Worm (Caenorhabditis elegans) whole organism, midembryonic: ENCODE data around the gene lst-4.

ENCODE experiments used
- T22C8.4 ChIP-seq: fragments of 200-800 bp; sonication (Bioruptor generic); IDR thresholded peaks from 2 replicates; pipeline ENCODE4 v1.3.6; 2022; ENCODE audit warnings: missing genetic modification characterization, missing compliant biosample characterization
- cog-1 ChIP-seq: sonication (generic microtip); optimal IDR thresholded peaks from 2 replicates; lab custom pipeline; 2016; ENCODE audit warnings: missing genetic modification characterization, missing compliant biosample characterization
- flt-1 ChIP-seq: fragments of 200-800 bp; sonication (Bioruptor generic); IDR thresholded peaks from 2 replicates; pipeline ENCODE4 v1.3.6; 2022; ENCODE audit warnings: missing genetic modification characterization, missing compliant biosample characterization
- klf-2 ChIP-seq: fragments of 200-800 bp; sonication (Bioruptor generic); conservative IDR thresholded peaks from 2 replicates; pipeline ENCODE4 v1.3.6; 2022; ENCODE audit warnings: missing genetic modification reagents, missing genetic modification characterization, missing compliant biosample characterization
- med-1 ChIP-seq: sonication (generic microtip); optimal IDR thresholded peaks from 2 replicates; lab custom pipeline; 2017; ENCODE audit warnings: missing genetic modification characterization, mild to moderate bottlenecking, missing compliant biosample characterization, antibody characterized with exemption, missing genetic modification reagents; ENCODE audit not compliant: insufficient read depth
- ref-1 ChIP-seq: fragments of 200-800 bp; sonication (Bioruptor generic); conservative IDR thresholded peaks from 2 replicates; pipeline ENCODE4 v1.3.6; 2022; ENCODE audit warnings: missing genetic modification reagents, missing genetic modification characterization, missing compliant biosample characterization
- tab-1 ChIP-seq: fragments of 200-800 bp; sonication (Bioruptor generic); IDR thresholded peaks from 2 replicates; pipeline ENCODE4 v1.3.6; 2022; ENCODE audit warnings: missing genetic modification characterization, missing compliant biosample characterization
- ztf-23 ChIP-seq: fragments of 200-800 bp; sonication (Bioruptor generic); IDR thresholded peaks from 2 replicates; pipeline ENCODE4 v1.3.6; 2022; ENCODE audit warnings: missing genetic modification reagents, missing genetic modification characterization, missing compliant biosample characterization
- ztf-29 ChIP-seq: fragments of 200-800 bp; sonication (Bioruptor generic); IDR thresholded peaks from 2 replicates; pipeline ENCODE4 v1.3.6; 2022; ENCODE audit warnings: missing genetic modification reagents, missing genetic modification characterization, missing compliant biosample characterization

lst-4 gene

ce11 chrIV:14072011-14072649 is 2.5 kb upstream of the lst-4 start:
- TF ChIP-seq med-1 (GFP tag; lab: Kevin White, UChicago) (no peak), flt-1 (GFP tag; lab: Robert Waterston, UW) (no peak), T22C8.4 (GFP tag; lab: Robert Waterston, UW) (no peak), ztf-29 (GFP tag; lab: Robert Waterston, UW) (no peak), ref-1 (GFP tag; lab: Robert Waterston, UW) (no peak), tab-1 (GFP tag; lab: Robert Waterston, UW) (no peak), klf-2 (no peak), cog-1 (tag; lab: Kevin White, UChicago) (no peak), ztf-23 (GFP tag; lab: Robert Waterston, UW) (no peak)

- no peak for TF ChIP-seq klf-2
- TF ChIP-seq tab-1 (GFP tag; lab: Robert Waterston, UW) = no peak
- no peak for TF ChIP-seq med-1 (GFP tag; lab: Kevin White, UChicago)
- TF ChIP-seq cog-1 (tag; lab: Kevin White, UChicago) = no peak
- 0 out of 2 replicates have a peak, but pooled peaks have one; percentile 8 for TF ChIP-seq ztf-23 (GFP tag; lab: Robert Waterston, UW)
- no peak for TF ChIP-seq ztf-29 (GFP tag; lab: Robert Waterston, UW)
Measured at ce11 chrIV:14071466-14071865, 1.8 kb upstream of the lst-4 start, which contains the start of gene ccar-1. ccar-1 (plus strand) TSS chrIV:14071548.

DNA sequence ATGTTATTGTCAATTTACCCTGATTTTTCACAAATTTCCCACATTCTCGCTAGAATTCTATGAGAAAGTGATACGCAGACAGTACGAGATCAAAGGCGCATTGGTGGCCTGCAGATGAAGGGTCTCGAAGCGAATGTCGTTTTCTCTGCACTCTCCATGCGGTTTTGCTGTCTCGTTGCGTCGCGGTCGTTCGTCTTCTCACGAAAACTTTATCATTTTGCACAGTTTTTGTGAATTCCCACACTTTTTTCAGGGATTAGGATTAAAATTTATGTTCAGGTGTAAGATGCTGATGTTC is 1.3 kb upstream of the lst-4 start:
- no peak for TF ChIP-seq klf-2
- no peak for TF ChIP-seq ztf-23 (GFP tag; lab: Robert Waterston, UW)
- no peak for TF ChIP-seq ref-1 (GFP tag; lab: Robert Waterston, UW)
- peak; percentile 56; the same call in 1 of the 2 replicates for TF ChIP-seq tab-1 (GFP tag; lab: Robert Waterston, UW)
- no peak for TF ChIP-seq med-1 (GFP tag; lab: Kevin White, UChicago)
- peak; percentile 13 for TF ChIP-seq cog-1 (tag; lab: Kevin White, UChicago)
- no peak for TF ChIP-seq flt-1 (GFP tag; lab: Robert Waterston, UW)
- TF ChIP-seq ztf-29 (GFP tag; lab: Robert Waterston, UW) = no peak

DNA sequence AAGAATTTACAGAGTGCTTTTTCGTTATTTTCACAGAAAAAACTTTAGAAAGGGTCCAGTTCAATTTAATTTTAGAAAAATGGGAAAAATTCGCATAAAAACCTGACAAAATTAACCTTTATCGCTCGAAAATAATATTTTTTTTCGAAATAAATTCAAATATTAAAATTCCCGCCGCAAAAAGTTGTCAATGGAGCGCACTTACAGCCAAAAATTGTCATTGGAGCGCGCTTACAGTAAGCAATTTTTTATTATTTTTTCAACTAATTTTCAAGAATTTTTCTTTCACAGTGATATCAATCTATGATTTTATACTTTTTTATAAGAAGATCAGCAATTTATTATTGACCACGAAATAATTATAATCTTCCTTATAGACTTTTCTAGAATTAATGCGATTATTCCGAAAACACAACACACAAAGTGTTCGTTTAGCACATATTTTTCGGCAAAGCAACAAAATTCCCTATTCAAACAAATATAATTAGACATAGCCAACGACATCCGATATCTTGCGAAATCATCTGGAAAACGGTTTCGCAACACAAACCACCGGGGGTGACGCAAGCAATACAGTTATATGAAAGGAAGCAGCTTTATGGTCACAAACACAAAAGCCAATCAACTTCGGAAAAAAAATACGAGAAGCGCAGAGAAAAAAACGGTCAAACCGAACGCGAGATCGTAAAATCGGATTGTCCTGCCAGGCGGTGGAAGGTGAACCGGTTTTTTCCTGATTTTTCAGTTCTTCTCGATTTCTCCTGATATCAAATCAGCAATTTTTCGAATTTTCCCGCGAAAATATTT is 728 bp upstream of the lst-4 start:
- TF ChIP-seq cog-1 (tag; lab: Kevin White, UChicago) (no peak), med-1 (GFP tag; lab: Kevin White, UChicago) (no peak), klf-2 (no peak), ztf-29 (GFP tag; lab: Robert Waterston, UW) (no peak), tab-1 (GFP tag; lab: Robert Waterston, UW) (no peak), flt-1 (GFP tag; lab: Robert Waterston, UW) (no peak), ref-1 (GFP tag; lab: Robert Waterston, UW) (no peak), ztf-23 (GFP tag; lab: Robert Waterston, UW) (no peak), T22C8.4 (GFP tag; lab: Robert Waterston, UW) (no peak)

- no peak for TF ChIP-seq cog-1 (tag; lab: Kevin White, UChicago)
- no peak for TF ChIP-seq T22C8.4 (GFP tag; lab: Robert Waterston, UW)
- no peak for TF ChIP-seq med-1 (GFP tag; lab: Kevin White, UChicago)
- TF ChIP-seq tab-1 (GFP tag; lab: Robert Waterston, UW) = no peak
- no peak for TF ChIP-seq flt-1 (GFP tag; lab: Robert Waterston, UW)
- TF ChIP-seq ztf-23 (GFP tag; lab: Robert Waterston, UW) = no peak
- no peak for TF ChIP-seq ref-1 (GFP tag; lab: Robert Waterston, UW)
Measured at ce11 chrIV:14066403-14066802, 3.3 kb downstream of the lst-4 start.

DNA sequence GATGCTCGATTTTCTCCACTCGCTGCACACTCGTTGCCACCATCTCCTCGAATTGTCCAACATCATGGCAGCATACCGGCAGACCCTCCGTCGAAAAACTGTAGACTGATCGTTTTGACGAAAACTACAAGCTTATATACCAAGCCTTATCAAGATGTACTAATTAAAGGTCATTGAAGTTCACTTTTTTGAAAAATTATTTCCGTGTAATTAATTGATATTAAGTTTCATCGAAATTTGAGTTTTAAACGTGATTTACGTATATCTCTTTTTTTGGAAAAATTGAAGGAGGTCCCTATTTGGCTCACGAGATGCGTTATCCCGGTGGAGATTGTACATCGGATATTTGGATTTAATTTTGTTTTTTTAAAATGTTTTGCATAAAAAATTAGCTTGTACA is 9.0 kb downstream of the lst-4 start, which contains the start of gene Y37A1B.4:
Gene Y37A1B.4, minus strand, starts transcription at position 101 of the 400 bp plus-strand sequence.
- TF ChIP-seq ztf-23 (GFP tag; lab: Robert Waterston, UW) (no peak), cog-1 (tag; lab: Kevin White, UChicago) (no peak), tab-1 (GFP tag; lab: Robert Waterston, UW) (no peak), ztf-29 (GFP tag; lab: Robert Waterston, UW) (no peak), med-1 (GFP tag; lab: Kevin White, UChicago) (no peak), ref-1 (GFP tag; lab: Robert Waterston, UW) (no peak), T22C8.4 (GFP tag; lab: Robert Waterston, UW) (no peak), klf-2 (no peak), flt-1 (GFP tag; lab: Robert Waterston, UW) (no peak)

DNA sequence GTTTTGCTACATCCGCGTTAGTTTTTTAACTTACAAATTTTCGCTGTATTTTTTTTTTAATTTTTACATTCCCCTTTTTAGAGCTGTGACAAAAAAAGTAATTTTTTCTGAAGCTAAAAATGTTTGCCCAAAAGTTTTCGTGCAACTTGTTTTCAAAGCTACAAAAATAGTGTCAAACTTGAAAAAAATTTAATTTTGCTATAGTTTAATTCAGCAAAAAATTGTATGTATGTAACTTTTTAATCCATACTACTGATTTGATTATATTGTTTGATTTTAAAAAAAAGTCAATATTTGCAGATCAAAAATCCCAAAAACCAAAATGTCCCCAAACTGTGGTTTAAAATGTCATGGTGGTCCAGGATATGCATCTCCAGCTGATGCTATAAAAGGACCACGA is 18.8 kb downstream of the lst-4 start, which contains the start of gene semo-1:
Gene semo-1, plus strand, starts transcription at position 301 of the 400 bp plus-strand sequence.
- TF ChIP-seq klf-2 (no peak), T22C8.4 (GFP tag; lab: Robert Waterston, UW) (no peak), flt-1 (GFP tag; lab: Robert Waterston, UW) (no peak), ztf-29 (GFP tag; lab: Robert Waterston, UW) (no peak), ztf-23 (GFP tag; lab: Robert Waterston, UW) (no peak), cog-1 (tag; lab: Kevin White, UChicago) (no peak), tab-1 (GFP tag; lab: Robert Waterston, UW) (no peak), med-1 (GFP tag; lab: Kevin White, UChicago) (no peak)

DNA sequence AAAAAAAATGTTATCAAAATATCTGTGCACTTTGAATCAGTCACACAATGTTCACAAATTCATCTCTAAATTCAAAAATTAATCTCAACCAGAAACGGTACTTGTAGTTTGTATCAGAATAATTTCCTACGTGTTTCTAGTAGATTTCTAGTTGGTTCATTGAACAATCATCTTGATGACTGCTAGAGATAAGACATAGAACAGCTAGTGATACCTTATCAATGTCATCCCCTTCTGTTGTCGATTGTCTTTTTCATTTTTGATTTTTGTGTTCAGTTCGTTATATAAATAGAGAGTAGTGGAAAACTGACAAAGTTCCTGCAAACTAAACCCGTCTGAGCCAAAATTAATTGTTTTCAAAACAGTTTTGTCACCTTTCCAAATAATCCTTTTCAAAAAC is 19.2 kb downstream of the lst-4 start:
- TF ChIP-seq ztf-29 (GFP tag; lab: Robert Waterston, UW) (no peak), tab-1 (GFP tag; lab: Robert Waterston, UW) (no peak), cog-1 (tag; lab: Kevin White, UChicago) (no peak), T22C8.4 (GFP tag; lab: Robert Waterston, UW) (no peak), klf-2 (no peak), ztf-23 (GFP tag; lab: Robert Waterston, UW) (no peak), ref-1 (GFP tag; lab: Robert Waterston, UW) (no peak), med-1 (GFP tag; lab: Kevin White, UChicago) (no peak), flt-1 (GFP tag; lab: Robert Waterston, UW) (no peak)
